Worm (Caenorhabditis elegans): ENCODE results near the gene sre-12.

DNA sequence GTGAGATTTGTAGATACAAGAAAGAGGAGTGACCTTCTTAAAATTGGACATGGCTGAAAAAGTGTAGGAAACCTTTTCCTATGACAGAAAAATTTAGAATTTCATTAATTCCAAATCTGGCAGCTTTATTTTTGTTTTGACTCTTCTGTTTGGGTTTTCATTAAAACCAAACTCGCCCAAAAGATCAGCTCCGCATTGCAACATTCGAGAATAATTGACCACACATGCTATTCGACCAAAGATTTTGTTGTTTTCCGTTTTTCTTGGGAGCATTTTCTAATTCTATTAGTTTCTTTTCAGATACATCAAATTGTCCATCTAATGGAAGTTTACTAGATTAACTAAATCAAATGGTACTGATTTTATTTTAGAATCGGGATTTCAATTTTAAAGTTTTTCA is 22.7 kb downstream of the sre-12 start, which contains the start of gene mec-1:
- TF ChIP-seq ets-7 (tag; optimal IDR thresholded peaks at IDR 0.05) (no peak), ama-1 (optimal IDR thresholded peaks at IDR 0.05) (no peak), F13C5.2 (tag; optimal IDR thresholded peaks at IDR 0.05) (no peak), hmbx-1 (tag; optimal IDR thresholded peaks at IDR 0.05) (no peak), aly-1 (tag; optimal IDR thresholded peaks at IDR 0.05) (no peak), sea-1 (GFP tag; conservative IDR thresholded peaks at IDR 0.05) (no peak), hnd-1 (tag; optimal IDR thresholded peaks at IDR 0.05) (no peak)

Measured in whole organism, early embryonic.